Worm (Caenorhabditis elegans) whole organism, L4 larva: ENCODE results near the gene C16A3.6.
A peak's percentile ranks its signal among the peaks of the same experiment; 100 is the strongest.

Experiments used
- R02D3.7 ChIP-seq: fragments of 150-350 bp; sonication (generic microtip); optimal IDR thresholded peaks from 3 replicates; lab custom pipeline; 2014; ENCODE audit warnings: missing biosample characterization, missing genetic modification characterization
- T20F7.1 ChIP-seq: fragments of 200-800 bp; sonication (Bioruptor generic); optimal IDR thresholded peaks from 2 replicates; lab custom pipeline; 2018; ENCODE audit warnings: mild to moderate bottlenecking, missing genetic modification characterization, missing compliant biosample characterization
- arid-1 ChIP-seq: fragments of 200-800 bp; sonication (Bioruptor generic); conservative IDR thresholded peaks from 2 replicates; pipeline ENCODE4 v1.3.6; 2022; ENCODE audit warnings: missing genetic modification reagents, missing genetic modification characterization, missing compliant biosample characterization
- attf-4 ChIP-seq: sonication (generic microtip); optimal IDR thresholded peaks from 3 replicates; lab custom pipeline; 2017; ENCODE audit warnings: missing biosample characterization, missing genetic modification characterization
- ces-1 ChIP-seq: fragments of 150-350 bp; sonication (generic microtip); optimal IDR thresholded peaks from 4 replicates; lab custom pipeline; 2014; ENCODE audit warnings: missing biosample characterization, missing genetic modification reagents, missing genetic modification characterization
- egl-27 ChIP-seq: sonication (generic microtip); optimal IDR thresholded peaks from 3 replicates; lab custom pipeline; 2017; ENCODE audit warnings: missing biosample characterization, missing genetic modification reagents, missing genetic modification characterization
- lin-1 ChIP-seq: fragments of 200-800 bp; sonication (Bioruptor generic); IDR thresholded peaks from 2 replicates; pipeline ENCODE4 v1.3.6; 2022; ENCODE audit warnings: missing genetic modification reagents, missing genetic modification characterization, missing compliant biosample characterization
- lin-15B ChIP-seq: fragments of 150-350 bp; sonication (generic microtip); optimal IDR thresholded peaks from 3 replicates; lab custom pipeline; 2014; ENCODE audit warnings: missing biosample characterization, missing genetic modification characterization
- lin-29 ChIP-seq: fragments of 200-800 bp; sonication (Bioruptor generic); IDR thresholded peaks from 2 replicates; pipeline ENCODE4 v1.3.6; 2022; ENCODE audit warnings: missing genetic modification reagents, missing genetic modification characterization, missing compliant biosample characterization
- nhr-77 ChIP-seq: fragments of 150-350 bp; optimal IDR thresholded peaks from 2 replicates; lab custom pipeline; 2014; ENCODE audit warnings: missing biosample characterization, missing genetic modification characterization
- unc-39 ChIP-seq: sonication (generic microtip); optimal IDR thresholded peaks from 2 replicates; lab custom pipeline; 2017; ENCODE audit warnings: missing biosample characterization, missing genetic modification characterization
- unc-62 ChIP-seq, 3 experiments: fragments of 150-350 bp in 1 of 3; sonication (generic microtip); optimal IDR thresholded peaks in 2 of 3; peaks in 1 of 3; 1 replicate in 1 of 3; 2 replicates in 2 of 3; lab custom pipeline; 2014 to 2017; ENCODE audit warnings: missing biosample characterization in 3 of 3, missing genetic modification characterization in 3 of 3, missing genetic modification reagents in 3 of 3, missing genotype in 1 of 3

DNA sequence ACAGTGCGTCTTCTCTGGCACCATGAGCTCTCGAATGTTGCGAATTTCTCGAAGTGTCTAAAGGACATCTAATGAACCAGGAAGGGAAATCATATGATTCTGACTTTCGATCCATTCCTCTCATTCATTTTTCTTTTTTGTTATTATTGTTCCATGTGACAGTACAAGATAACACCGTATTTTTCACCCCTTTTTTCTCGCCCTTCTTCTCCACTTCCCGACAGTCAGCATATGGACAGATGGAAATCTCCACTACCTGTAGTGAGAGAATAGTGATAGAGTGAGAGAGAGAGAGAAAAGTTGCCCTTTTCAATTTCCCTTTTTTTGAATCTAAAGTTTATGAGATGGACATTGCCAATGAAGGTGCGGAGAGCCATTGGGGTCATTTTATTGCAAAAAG lies 18.2 kb upstream of the C16A3.6 start:
- TF ChIP-seq egl-27 (tag; lab: Kevin White, UChicago): no peak
- TF ChIP-seq R02D3.7 (tag; lab: Kevin White, UChicago): no peak
- no peak for TF ChIP-seq unc-62 (GFP tag; optimal IDR thresholded peaks at IDR 0.05 in 1 of 2; lab: Kevin White, UChicago)
- no peak for TF ChIP-seq unc-62 (tag; optimal IDR thresholded peaks at IDR 0.05; lab: Kevin White, UChicago)
- TF ChIP-seq T20F7.1: no peak
- peak; percentile 24 for TF ChIP-seq nhr-77 (tag; lab: Kevin White, UChicago)
- no peak for TF ChIP-seq unc-39
- no peak for TF ChIP-seq arid-1
- no peak for TF ChIP-seq lin-29
- TF ChIP-seq lin-1: no peak
- TF ChIP-seq ces-1 (GFP tag; lab: Kevin White, UChicago): no peak
- no peak for TF ChIP-seq lin-15B (tag; lab: Kevin White, UChicago)
- TF ChIP-seq attf-4: no peak
